Fruit fly (Drosophila melanogaster): ENCODE results near the gene CG15739.

Gene CG15739

DNA sequence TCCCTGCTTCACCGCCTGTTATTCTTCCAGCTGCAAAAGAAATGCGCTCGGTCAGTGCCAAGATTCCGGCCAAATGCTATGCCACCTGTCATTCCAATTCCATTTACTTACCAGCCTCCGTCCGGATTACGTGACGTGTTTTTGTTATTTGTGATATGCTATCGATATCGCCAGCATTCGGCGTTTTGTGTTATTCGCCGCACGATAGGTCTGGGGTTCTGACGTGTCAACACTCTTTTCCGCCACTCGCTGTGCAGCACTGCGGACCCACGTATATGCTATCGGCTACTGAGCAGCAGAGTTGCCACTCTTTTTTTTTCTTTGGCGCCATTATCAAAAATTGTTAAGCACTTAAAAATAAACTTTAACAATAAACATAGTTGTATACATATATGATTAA is 20.8 kb upstream of the CG15739 start, which contains the start of gene p24-1 (continued):
- TF ChIP-seq fd102C (GFP tag; optimal IDR thresholded peaks at IDR 0.05), result no peak
- TF ChIP-seq caup (GFP tag; optimal IDR thresholded peaks at IDR 0.05; ENCODE audit: severe bottlenecking), result peak; percentile 63
- peak; percentile 55 for TF ChIP-seq CG7786 (GFP tag; optimal IDR thresholded peaks at IDR 0.05)
- peak; percentile 54 for TF ChIP-seq CG4617 (GFP tag; optimal IDR thresholded peaks at IDR 0.05; ENCODE audit: borderline replicate concordance)
- no peak for TF ChIP-seq CG6272 (GFP tag; IDR thresholded peaks at IDR 0.05)
- TF ChIP-seq ftz-f1 (GFP tag; optimal IDR thresholded peaks at IDR 0.05), result peak; percentile 9
- peak; percentile 48 for TF ChIP-seq Hsf (GFP tag; optimal IDR thresholded peaks at IDR 0.05)
- peak; percentile 90 for TF ChIP-seq unc-4 (GFP tag; IDR thresholded peaks at IDR 0.05; ENCODE audit: partially characterized antibody)
- TF ChIP-seq hbn (GFP tag; IDR thresholded peaks at IDR 0.05; ENCODE audit: partially characterized antibody), result peak; percentile 74
- TF ChIP-seq CG1832 (GFP tag; optimal IDR thresholded peaks at IDR 0.05), result no peak
- TF ChIP-seq ssp (GFP tag; IDR thresholded peaks at IDR 0.05), result peak; percentile 23; the same call in 1 of the 2 replicates
- TF ChIP-seq NFAT (GFP tag; IDR thresholded peaks at IDR 0.05), result peak; percentile 81
- peak; percentile 30 for TF ChIP-seq CG12769 (tag; optimal IDR thresholded peaks at IDR 0.05)
- peak; percentile 40 for TF ChIP-seq shn (GFP tag; optimal IDR thresholded peaks at IDR 0.05)
- TF ChIP-seq BEAF-32 (GFP tag; optimal IDR thresholded peaks at IDR 0.05), result peak; percentile 87
- TF ChIP-seq Hmr (GFP tag; optimal IDR thresholded peaks at IDR 0.05), result peak; percentile 50
- TF ChIP-seq CG13123 (GFP tag; optimal IDR thresholded peaks at IDR 0.05), result no peak
- no peak for TF ChIP-seq NC2β (GFP tag; optimal IDR thresholded peaks at IDR 0.05)
- peak; percentile 52 for TF ChIP-seq CG33213 (GFP tag; optimal IDR thresholded peaks at IDR 0.05)
- TF ChIP-seq CG2678 (tag; optimal IDR thresholded peaks at IDR 0.05), result peak; percentile 20
- peak; percentile 44 for TF ChIP-seq bcd (GFP tag; optimal IDR thresholded peaks at IDR 0.05)
- peak; percentile 46 for TF ChIP-seq CG18599 (GFP tag; optimal IDR thresholded peaks at IDR 0.05)
- no peak for TF ChIP-seq CG7372 (GFP tag; IDR thresholded peaks at IDR 0.05)
- TF ChIP-seq slp2 (GFP tag; optimal IDR thresholded peaks at IDR 0.05), result no peak
- TF ChIP-seq CG15514 (GFP tag; optimal IDR thresholded peaks at IDR 0.05), result peak; percentile 86
- TF ChIP-seq schlank (tag; optimal IDR thresholded peaks at IDR 0.05), result no peak
- TF ChIP-seq CG5953 (GFP tag; IDR thresholded peaks at IDR 0.05), result no peak
- peak; percentile 81 for TF ChIP-seq CG2120 (GFP tag; optimal IDR thresholded peaks at IDR 0.05)
- TF ChIP-seq Dek (tag; optimal IDR thresholded peaks at IDR 0.05), result no peak
- peak; percentile 16 for TF ChIP-seq Chrac-16 (GFP tag; optimal IDR thresholded peaks at IDR 0.05)
- peak; percentile 61 for TF ChIP-seq sug (tag; optimal IDR thresholded peaks at IDR 0.05)
- peak; percentile 31 for TF ChIP-seq unpg (GFP tag; optimal IDR thresholded peaks at IDR 0.05)
- peak; percentile 18 for TF ChIP-seq CG18011 (GFP tag; optimal IDR thresholded peaks at IDR 0.05)
- peak; percentile 13 for TF ChIP-seq CG4820 (GFP tag; optimal IDR thresholded peaks at IDR 0.05)
- TF ChIP-seq CG10565 (GFP tag; optimal IDR thresholded peaks at IDR 0.05), result no peak
- TF ChIP-seq mirr (GFP tag; optimal IDR thresholded peaks at IDR 0.05), result peak; percentile 39
- TF ChIP-seq CG2889 (GFP tag; IDR thresholded peaks at IDR 0.05), result no peak
- no peak for TF ChIP-seq CG11723 (GFP tag; optimal IDR thresholded peaks at IDR 0.05)
- TF ChIP-seq chif (GFP tag; optimal IDR thresholded peaks at IDR 0.05), result peak in 1 of 2 experiments; percentile 31
- TF ChIP-seq tap (tag; optimal IDR thresholded peaks at IDR 0.05), result peak; percentile 12
- peak in 1 of 2 experiments; percentile 7 for TF ChIP-seq insv (GFP tag; optimal IDR thresholded peaks at IDR 0.05)
- no peak for TF ChIP-seq HLH3B (GFP tag; IDR thresholded peaks at IDR 0.05)
- TF ChIP-seq repo (GFP tag; optimal IDR thresholded peaks at IDR 0.05), result peak; percentile 31
- peak; percentile 67 for TF ChIP-seq NfI (GFP tag; optimal IDR thresholded peaks at IDR 0.05)
- no peak for TF ChIP-seq CG10274 (GFP tag; optimal IDR thresholded peaks at IDR 0.05)
- TF ChIP-seq CG8765 (GFP tag; IDR thresholded peaks at IDR 0.05), result no peak
- TF ChIP-seq CG10979 (tag; optimal IDR thresholded peaks at IDR 0.05), result peak; percentile 14
- TF ChIP-seq CG34376 (GFP tag; optimal IDR thresholded peaks at IDR 0.05), result peak; percentile 51
- TF ChIP-seq emc (GFP tag; optimal IDR thresholded peaks at IDR 0.05), result no peak
- peak; percentile 26 for TF ChIP-seq Hr3 (GFP tag; optimal IDR thresholded peaks at IDR 0.05)

Data from whole organism, embryonic.